Fruit fly (Drosophila melanogaster) whole organism, embryonic: ENCODE results near the gene AP-1mu.
A peak's percentile ranks its signal among the peaks of the same experiment; 100 is the strongest.

Experiments used
- Atf3 ChIP-seq: fragments of 200-800 bp; sonication (Bioruptor generic); optimal IDR thresholded peaks from 3 replicates; lab custom pipeline; 2016; ENCODE audit warnings: missing biosample characterization, missing genetic modification characterization
- Awh ChIP-seq: fragments of 200-800 bp; sonication (Bioruptor generic); IDR thresholded peaks from 2 replicates; pipeline ENCODE4, ENCODE4 v1.3.6; 2022; ENCODE audit warnings: missing biosample characterization, missing genetic modification characterization
- BtbVII ChIP-seq: fragments of 200-800 bp; sonication (Bioruptor generic); optimal IDR thresholded peaks from 3 replicates; lab custom pipeline; 2017; ENCODE audit warnings: missing biosample characterization, mild to moderate bottlenecking, missing genetic modification characterization
- CG10431 ChIP-seq: fragments of 200-800 bp; sonication (Bioruptor generic); optimal IDR thresholded peaks from 3 replicates; lab custom pipeline; 2018; ENCODE audit warnings: missing biosample characterization, mild to moderate bottlenecking, missing genetic modification characterization
- CG11085 ChIP-seq: fragments of 200-800 bp; sonication (Bioruptor generic); IDR thresholded peaks from 2 replicates; pipeline ENCODE4 v1.3.6; 2022; ENCODE audit warnings: missing biosample characterization, missing genetic modification characterization
- CG11093 ChIP-seq: fragments of 200-800 bp; sonication (Bioruptor generic); IDR thresholded peaks from 3 replicates; pipeline ENCODE4 v1.3.6; 2022; ENCODE audit warnings: missing biosample characterization, missing genetic modification characterization
- CG12155 ChIP-seq: fragments of 200-800 bp; sonication (Bioruptor generic); optimal IDR thresholded peaks from 3 replicates; lab custom pipeline; 2016; ENCODE audit warnings: missing biosample characterization, missing genetic modification characterization
- CG14667 ChIP-seq: fragments of 200-800 bp; sonication (Bioruptor generic); IDR thresholded peaks from 2 replicates; pipeline ENCODE4 v1.3.6; 2022; ENCODE audit warnings: missing biosample characterization, missing genetic modification characterization
- CG15269 ChIP-seq: fragments of 200-800 bp; sonication (Bioruptor generic); optimal IDR thresholded peaks from 2 replicates; lab custom pipeline; 2018; ENCODE audit warnings: missing biosample characterization, mild to moderate bottlenecking, missing genetic modification characterization, moderate library complexity
- CG15696 ChIP-seq: fragments of 200-800 bp; sonication (Bioruptor generic); optimal IDR thresholded peaks from 2 replicates; lab custom pipeline; 2019; ENCODE audit warnings: missing biosample characterization, mild to moderate bottlenecking, missing genetic modification characterization, moderate library complexity
- CG17829 ChIP-seq: fragments of 200-800 bp; optimal IDR thresholded peaks from 2 replicates; lab custom pipeline; 2019; ENCODE audit warnings: missing biosample characterization, mild to moderate bottlenecking, missing genetic modification characterization, moderate library complexity
- CG2129 ChIP-seq: fragments of 200-800 bp; sonication (Bioruptor generic); IDR thresholded peaks from 2 replicates; pipeline ENCODE4 v1.3.6; 2022; ENCODE audit warnings: missing biosample characterization, missing genetic modification characterization; ENCODE audit not compliant: partially characterized antibody
- CG2889 ChIP-seq: fragments of 200-800 bp; sonication (Bioruptor generic); IDR thresholded peaks from 3 replicates; pipeline ENCODE4 v1.3.6; 2022; ENCODE audit warnings: missing biosample characterization, missing genetic modification characterization
- CG31365 ChIP-seq: fragments of 200-800 bp; sonication (Bioruptor generic); optimal IDR thresholded peaks from 2 replicates; lab custom pipeline; 2018; ENCODE audit warnings: missing biosample characterization, mild to moderate bottlenecking, missing genetic modification characterization
- CG31441 ChIP-seq: fragments of 200-800 bp; sonication (Bioruptor generic); IDR thresholded peaks from 2 replicates; pipeline ENCODE4 v1.3.6; 2022; ENCODE audit warnings: missing biosample characterization, missing genetic modification characterization
- CG3163 ChIP-seq: fragments of 200-800 bp; sonication (Bioruptor generic); optimal IDR thresholded peaks from 3 replicates; lab custom pipeline; 2016; ENCODE audit warnings: missing biosample characterization, missing genetic modification characterization
- CG33213 ChIP-seq: fragments of 200-800 bp; sonication (Bioruptor generic); optimal IDR thresholded peaks from 3 replicates; lab custom pipeline; 2016; ENCODE audit warnings: missing biosample characterization, missing genetic modification characterization
- CG34422 ChIP-seq: fragments of 200-800 bp; sonication (Bioruptor generic); IDR thresholded peaks from 3 replicates; pipeline ENCODE4 v1.3.6; 2022; ENCODE audit warnings: missing biosample characterization, missing genetic modification characterization
- CG3995 ChIP-seq: fragments of 200-800 bp; sonication (Bioruptor generic); optimal IDR thresholded peaks from 3 replicates; lab custom pipeline; 2016; ENCODE audit warnings: missing biosample characterization, missing genetic modification characterization
- CG5245 ChIP-seq: fragments of 200-800 bp; sonication (Bioruptor generic); optimal IDR thresholded peaks from 3 replicates; lab custom pipeline; 2016; ENCODE audit warnings: missing biosample characterization, missing genetic modification characterization
- CG6765 ChIP-seq: fragments of 200-800 bp; sonication (Bioruptor generic); optimal IDR thresholded peaks from 3 replicates; lab custom pipeline; 2017; ENCODE audit warnings: missing biosample characterization, mild to moderate bottlenecking, missing genetic modification characterization
- CG7987 ChIP-seq: fragments of 200-800 bp; sonication (Bioruptor generic); optimal IDR thresholded peaks from 2 replicates; lab custom pipeline; 2018; ENCODE audit warnings: missing biosample characterization, mild to moderate bottlenecking, missing genetic modification characterization, moderate library complexity
- Dfd ChIP-seq, 2 experiments: fragments of >200 bp; optimal IDR thresholded peaks; 2 replicates each; lab custom pipeline; 2017; ENCODE audit warnings: missing biosample characterization in 2 of 2, missing genetic modification characterization in 2 of 2
- Doc2 ChIP-seq: fragments of 200-800 bp; sonication (Bioruptor generic); IDR thresholded peaks from 2 replicates; pipeline ENCODE4 v1.3.6; 2022; ENCODE audit warnings: missing biosample characterization, missing genetic modification characterization
- E2f2 ChIP-seq: fragments of 200-800 bp; sonication (Bioruptor generic); IDR thresholded peaks from 2 replicates; pipeline ENCODE4 v1.3.6; 2022; ENCODE audit warnings: missing biosample characterization, missing genetic modification characterization
- Elba2 ChIP-seq: fragments of 200-800 bp; sonication (Bioruptor generic); optimal IDR thresholded peaks from 3 replicates; lab custom pipeline; 2016; ENCODE audit warnings: missing biosample characterization, missing genetic modification characterization
- Gug ChIP-seq: fragments of 200-800 bp; sonication (Bioruptor generic); IDR thresholded peaks from 4 replicates; pipeline ENCODE4 v1.3.6; 2022; ENCODE audit warnings: missing biosample characterization, missing genetic modification characterization
- H15 ChIP-seq: fragments of 200-800 bp; sonication (Bioruptor generic); IDR thresholded peaks from 3 replicates; pipeline ENCODE4 v1.3.6; 2022; ENCODE audit warnings: missing biosample characterization, missing genetic modification characterization
- Hand ChIP-seq: fragments of 200-800 bp; sonication (Bioruptor generic); optimal IDR thresholded peaks from 2 replicates; lab custom pipeline; 2017; ENCODE audit warnings: mild to moderate bottlenecking, missing biosample characterization, missing genetic modification reagents, missing genetic modification characterization
- Neu2 ChIP-seq: fragments of 200-800 bp; sonication (Bioruptor generic); optimal IDR thresholded peaks from 3 replicates; lab custom pipeline; 2016; ENCODE audit warnings: missing biosample characterization, missing genetic modification characterization, borderline replicate concordance
- Ssrp ChIP-seq: fragments of 200-800 bp; sonication (Bioruptor generic); optimal IDR thresholded peaks from 2 replicates; lab custom pipeline; 2018; ENCODE audit warnings: missing biosample characterization, mild to moderate bottlenecking, missing genetic modification characterization, moderate library complexity
- Usf ChIP-seq: fragments of 200-800 bp; sonication (Bioruptor generic); optimal IDR thresholded peaks from 2 replicates; lab custom pipeline; 2017; ENCODE audit warnings: missing genotype, missing biosample characterization, missing genetic modification characterization
- Xbp1 ChIP-seq: fragments of 200-800 bp; sonication (Bioruptor generic); optimal IDR thresholded peaks from 3 replicates; lab custom pipeline; 2016; ENCODE audit warnings: missing biosample characterization, mild to moderate bottlenecking, missing genetic modification characterization
- ac ChIP-seq: fragments of 200-800 bp; sonication (Bioruptor generic); optimal IDR thresholded peaks from 3 replicates; lab custom pipeline; 2017; ENCODE audit warnings: missing biosample characterization, mild to moderate bottlenecking, missing genetic modification characterization
- ato ChIP-seq: fragments of 200-800 bp; sonication (Bioruptor generic); IDR thresholded peaks from 2 replicates; pipeline ENCODE4 v1.3.6; 2022; ENCODE audit warnings: missing biosample characterization, missing genetic modification characterization; ENCODE audit not compliant: partially characterized antibody
- crc ChIP-seq: fragments of 200-800 bp; sonication (Bioruptor generic); optimal IDR thresholded peaks from 2 replicates; lab custom pipeline; 2016; ENCODE audit warnings: missing biosample characterization, missing genetic modification characterization
- dan ChIP-seq: fragments of 200-800 bp; sonication (Bioruptor generic); IDR thresholded peaks from 2 replicates; pipeline ENCODE4 v1.3.6; 2022; ENCODE audit warnings: missing biosample characterization, missing genetic modification characterization
- emc ChIP-seq: fragments of 200-800 bp; sonication (Bioruptor generic); optimal IDR thresholded peaks from 2 replicates; lab custom pipeline; 2016; ENCODE audit warnings: missing biosample characterization, missing genetic modification characterization
- fd102C ChIP-seq: fragments of 200-800 bp; sonication (Bioruptor generic); optimal IDR thresholded peaks from 2 replicates; lab custom pipeline; 2018; ENCODE audit warnings: missing biosample characterization, mild to moderate bottlenecking, missing genetic modification characterization, moderate library complexity
- fd64A ChIP-seq: fragments of 200-800 bp; sonication (Bioruptor generic); optimal IDR thresholded peaks from 3 replicates; lab custom pipeline; 2018; ENCODE audit warnings: missing biosample characterization, mild to moderate bottlenecking, missing genetic modification characterization
- ftz-f1 ChIP-seq: fragments of 200-800 bp; sonication (Bioruptor generic); optimal IDR thresholded peaks from 2 replicates; lab custom pipeline; 2016; ENCODE audit warnings: missing biosample characterization, missing genetic modification characterization
- ham ChIP-seq: fragments of 200-800 bp; sonication (Bioruptor generic); IDR thresholded peaks from 2 replicates; pipeline ENCODE4 v1.3.6; 2022; ENCODE audit warnings: missing biosample characterization, missing genetic modification characterization
- phol ChIP-seq: fragments of 200-800 bp; sonication (Bioruptor generic); optimal IDR thresholded peaks from 3 replicates; lab custom pipeline; 2018; ENCODE audit warnings: missing biosample characterization, mild to moderate bottlenecking, missing genetic modification characterization, moderate library complexity
- pum ChIP-seq: fragments of 200-800 bp; sonication (Bioruptor generic); optimal IDR thresholded peaks from 2 replicates; lab custom pipeline; 2016; ENCODE audit warnings: missing biosample characterization, missing genetic modification characterization
- repo ChIP-seq: fragments of 200-800 bp; sonication (Bioruptor generic); optimal IDR thresholded peaks from 2 replicates; lab custom pipeline; 2016; ENCODE audit warnings: missing biosample characterization, missing genetic modification characterization
- sens ChIP-seq: fragments of 200-800 bp; sonication (Bioruptor generic); peaks from one replicate; lab custom pipeline; 2016; ENCODE audit warnings: missing biosample characterization, missing genetic modification characterization
- tup ChIP-seq: fragments of 200-800 bp; sonication (Bioruptor generic); optimal IDR thresholded peaks from 2 replicates; lab custom pipeline; 2016; ENCODE audit warnings: missing biosample characterization, mild to moderate bottlenecking, missing genetic modification characterization, moderate library complexity
- wek ChIP-seq: fragments of 200-800 bp; sonication (Bioruptor generic); optimal IDR thresholded peaks from 3 replicates; lab custom pipeline; 2018; ENCODE audit warnings: missing biosample characterization, mild to moderate bottlenecking, missing genetic modification characterization, moderate library complexity
- wor ChIP-seq: fragments of 200-800 bp; sonication (Bioruptor generic); IDR thresholded peaks from 2 replicates; pipeline ENCODE4 v1.3.6; 2022; ENCODE audit warnings: missing biosample characterization, missing genetic modification characterization
- zen ChIP-seq: fragments of 200-800 bp; sonication (Bioruptor generic); optimal IDR thresholded peaks from 3 replicates; lab custom pipeline; 2018; ENCODE audit warnings: missing biosample characterization, mild to moderate bottlenecking, missing genetic modification characterization, moderate library complexity

AP-1mu gene

dm6 chr3R:9577382-9578137 lies 18.2 kb upstream of the AP-1mu start, which contains the start of the genes Kap-alpha3 and Son (continued):
- TF ChIP-seq phol (tag; lab: Kevin White, UChicago), result peak; percentile 95
- peak; percentile 93 for TF ChIP-seq CG11085
- TF ChIP-seq Dfd (GFP tag; optimal IDR thresholded peaks at IDR 0.05; lab: Kevin White, UChicago), result no peak
- peak; percentile 79 for TF ChIP-seq CG11093 (GFP tag; lab: Robert Waterston, UW)
- TF ChIP-seq Elba2 (GFP tag; lab: Kevin White, UChicago), result peak; percentile 5
- TF ChIP-seq zen (tag; lab: Kevin White, UChicago), result peak; percentile 83
- TF ChIP-seq CG12155 (GFP tag; lab: Kevin White, UChicago), result peak; percentile 89
- TF ChIP-seq Hand (GFP tag; lab: Kevin White, UChicago), result peak; percentile 82
- TF ChIP-seq crc (GFP tag; lab: Kevin White, UChicago), result peak; percentile 86
- TF ChIP-seq CG2129, result peak; percentile 75
- peak; percentile 90 for TF ChIP-seq CG31441 (GFP tag; lab: Robert Waterston, UW)
- TF ChIP-seq CG15269 (tag; lab: Kevin White, UChicago), result peak; percentile 89
- TF ChIP-seq fd64A (GFP tag; lab: Kevin White, UChicago), result peak; percentile 86
- TF ChIP-seq ato (GFP tag; lab: Robert Waterston, UW), result no peak
- TF ChIP-seq CG10431 (GFP tag; lab: Kevin White, UChicago), result peak; percentile 92
- TF ChIP-seq BtbVII, result peak; percentile 92
- peak; percentile 72 for TF ChIP-seq E2f2 (GFP tag; lab: Robert Waterston, UW)
- peak; percentile 85 for TF ChIP-seq CG15696 (tag; lab: Kevin White, UChicago)
- peak; percentile 92 for TF ChIP-seq pum (GFP tag; lab: Kevin White, UChicago)
- TF ChIP-seq CG34422, result peak; percentile 88
- peak; percentile 86 for TF ChIP-seq tup (GFP tag; lab: Kevin White, UChicago)
- TF ChIP-seq Usf (GFP tag; lab: Kevin White, UChicago), result peak; percentile 84
- TF ChIP-seq CG17829, result peak; percentile 90
- peak; percentile 97 for TF ChIP-seq CG6765
- TF ChIP-seq dan (GFP tag; lab: Robert Waterston, UW), result no peak
- peak; percentile 82 for TF ChIP-seq CG2889 (GFP tag; lab: Robert Waterston, UW)
- TF ChIP-seq wek (GFP tag; lab: Kevin White, UChicago), result peak; percentile 90
- TF ChIP-seq Xbp1, result peak; percentile 93
- peak; percentile 87 for TF ChIP-seq Awh (GFP tag; lab: Robert Waterston, UW)
- peak; percentile 72 for TF ChIP-seq wor (GFP tag; lab: Robert Waterston, UW)
- TF ChIP-seq CG14667 (GFP tag; lab: Robert Waterston, UW), result peak; percentile 80
- TF ChIP-seq sens (GFP tag; lab: Kevin White, UChicago), result peak; percentile 99
- TF ChIP-seq ac (GFP tag; lab: Kevin White, UChicago), result peak; percentile 83
- TF ChIP-seq Ssrp (tag; lab: Kevin White, UChicago), result peak; percentile 79
- peak; percentile 97 for TF ChIP-seq CG7987 (GFP tag; lab: Kevin White, UChicago)
- TF ChIP-seq CG3995 (GFP tag; lab: Kevin White, UChicago), result peak; percentile 91
- peak; percentile 81 for TF ChIP-seq CG3163 (GFP tag; lab: Kevin White, UChicago)
- TF ChIP-seq Gug (GFP tag; lab: Robert Waterston, UW), result peak; percentile 81
- TF ChIP-seq ftz-f1 (GFP tag; lab: Kevin White, UChicago), result peak; percentile 82
- peak; percentile 78 for TF ChIP-seq CG31365
- peak; percentile 62; the same call in 1 of the 2 replicates for TF ChIP-seq Doc2 (GFP tag; lab: Robert Waterston, UW)
- peak; percentile 91 for TF ChIP-seq fd102C (GFP tag; lab: Kevin White, UChicago)
- peak; percentile 96 for TF ChIP-seq CG33213
- peak; percentile 92 for TF ChIP-seq H15 (GFP tag; lab: Robert Waterston, UW)
- peak; percentile 89 for TF ChIP-seq emc (GFP tag; lab: Kevin White, UChicago)
- peak; percentile 91 for TF ChIP-seq Neu2
- TF ChIP-seq ham (GFP tag; lab: Robert Waterston, UW), result peak; percentile 63; the same call in 1 of the 2 replicates
- TF ChIP-seq CG5245 (GFP tag; lab: Kevin White, UChicago), result peak; percentile 88
- peak; percentile 90 for TF ChIP-seq Atf3 (GFP tag; lab: Kevin White, UChicago)
- peak; percentile 87 for TF ChIP-seq repo
